Worm (Caenorhabditis elegans) whole organism, L2 larva: ENCODE data around the gene pxmp-4.
A peak's percentile ranks its signal among the peaks of the same experiment; 100 is the strongest.
"Not testable (repeated sequence)": the region's sequence is repeated elsewhere in the genome, so short reads cannot be mapped to it uniquely, and the experiment has no call there.

ENCODE experiments used
- C34F6.9 ChIP-seq: fragments of 150-350 bp; optimal IDR thresholded peaks from 2 replicates; lab custom pipeline; 2014; ENCODE audit warnings: missing biosample characterization, missing genetic modification characterization
- F13H6.1 ChIP-seq: sonication (generic microtip); optimal IDR thresholded peaks from 2 replicates; lab custom pipeline; 2016; ENCODE audit warnings: missing genetic modification characterization, missing compliant biosample characterization
- R02D3.7 ChIP-seq: fragments of 150-350 bp; optimal IDR thresholded peaks from 2 replicates; lab custom pipeline; 2014; ENCODE audit warnings: missing biosample characterization, missing genetic modification characterization
- Y55F3AM.14 ChIP-seq: fragments of 200-800 bp; sonication (Bioruptor generic); optimal IDR thresholded peaks from 2 replicates; lab custom pipeline; 2018; ENCODE audit warnings: mild to moderate bottlenecking, missing genetic modification characterization, missing compliant biosample characterization
- ZK546.5 ChIP-seq: sonication (generic microtip); optimal IDR thresholded peaks from 2 replicates; lab custom pipeline; 2017; ENCODE audit warnings: missing biosample characterization, missing genetic modification characterization
- aly-2 ChIP-seq: fragments of 150-350 bp; optimal IDR thresholded peaks from 2 replicates; lab custom pipeline; 2014; ENCODE audit warnings: missing biosample characterization, missing genetic modification characterization
- ama-1 ChIP-seq: fragments of 150-350 bp; optimal IDR thresholded peaks from 2 replicates; lab custom pipeline; 2018; ENCODE audit warnings: inconsistent platforms
- blmp-1 ChIP-seq: sonication (generic microtip); optimal IDR thresholded peaks from 2 replicates; lab custom pipeline; 2017; ENCODE audit warnings: missing genetic modification characterization, mild to moderate bottlenecking, missing compliant biosample characterization, antibody characterized with exemption, moderate library complexity; ENCODE audit not compliant: insufficient read depth
- ceh-82 ChIP-seq: fragments of 150-350 bp; optimal IDR thresholded peaks from 2 replicates; lab custom pipeline; 2014; ENCODE audit warnings: missing biosample characterization, missing genetic modification characterization
- crh-2 ChIP-seq: sonication (generic microtip); optimal IDR thresholded peaks from 2 replicates; lab custom pipeline; 2017; ENCODE audit warnings: missing biosample characterization, missing genetic modification characterization
- dmd-4 ChIP-seq: sonication (generic microtip); optimal IDR thresholded peaks from 2 replicates; lab custom pipeline; 2017; ENCODE audit warnings: missing biosample characterization, missing genetic modification characterization
- egl-27 ChIP-seq: sonication (generic microtip); optimal IDR thresholded peaks from 3 replicates; lab custom pipeline; 2017; ENCODE audit warnings: missing biosample characterization, missing genetic modification reagents, missing genetic modification characterization
- fos-1 ChIP-seq: fragments of 150-350 bp; optimal IDR thresholded peaks from 2 replicates; lab custom pipeline; 2014; ENCODE audit warnings: missing biosample characterization, missing genetic modification characterization
- gmeb-1 ChIP-seq: fragments of 150-350 bp; optimal IDR thresholded peaks from 2 replicates; lab custom pipeline; 2014; ENCODE audit warnings: missing biosample characterization, missing genetic modification characterization
- lin-11 ChIP-seq: fragments of 150-350 bp; sonication (generic microtip); optimal IDR thresholded peaks from 2 replicates; lab custom pipeline; 2014; ENCODE audit warnings: missing biosample characterization, missing genetic modification characterization, inconsistent platforms, mixed read lengths
- lin-13 ChIP-seq: fragments of 150-350 bp; optimal IDR thresholded peaks from 2 replicates; lab custom pipeline; 2014; ENCODE audit warnings: missing biosample characterization, missing genetic modification reagents, missing genetic modification characterization
- lin-39 ChIP-seq: fragments of 150-350 bp; optimal IDR thresholded peaks from 2 replicates; lab custom pipeline; 2014; ENCODE audit warnings: missing biosample characterization, missing genetic modification reagents, missing genetic modification characterization
- lsy-2 ChIP-seq, 2 experiments: fragments of 150-350 bp in 1 of 2; sonication (generic microtip) in 1 of 2; optimal IDR thresholded peaks; 2 replicates each; lab custom pipeline; 2014 to 2017; ENCODE audit warnings: missing biosample characterization in 2 of 2, missing genetic modification characterization in 2 of 2
- mab-5 ChIP-seq: fragments of 150-350 bp; optimal IDR thresholded peaks from 2 replicates; lab custom pipeline; 2014; ENCODE audit warnings: missing biosample characterization, missing genetic modification characterization
- mbf-1 ChIP-seq: sonication (generic microtip); optimal IDR thresholded peaks from 2 replicates; lab custom pipeline; 2017; ENCODE audit warnings: missing biosample characterization, missing genetic modification characterization
- mdl-1 ChIP-seq, 2 experiments: fragments of 150-350 bp in 1 of 2; sonication (generic microtip) in 1 of 2; optimal IDR thresholded peaks; 2 replicates each; lab custom pipeline; 2017; ENCODE audit warnings: missing biosample characterization in 2 of 2, missing genetic modification characterization in 2 of 2
- nhr-11 ChIP-seq: fragments of 150-350 bp; optimal IDR thresholded peaks from 2 replicates; lab custom pipeline; 2014; ENCODE audit warnings: missing biosample characterization, missing genetic modification characterization
- nhr-129 ChIP-seq: fragments of 150-350 bp; optimal IDR thresholded peaks from 2 replicates; lab custom pipeline; 2014; ENCODE audit warnings: missing biosample characterization, missing genetic modification characterization
- nhr-21 ChIP-seq: fragments of 150-350 bp; optimal IDR thresholded peaks from 2 replicates; lab custom pipeline; 2014; ENCODE audit warnings: missing biosample characterization, missing genetic modification characterization
- nhr-25 ChIP-seq: fragments of 150-350 bp; sonication (generic microtip); optimal IDR thresholded peaks from 3 replicates; lab custom pipeline; 2014; ENCODE audit warnings: missing biosample characterization, missing genetic modification characterization
- nhr-6 ChIP-seq: fragments of 150-350 bp; optimal IDR thresholded peaks from 2 replicates; lab custom pipeline; 2014; ENCODE audit warnings: missing biosample characterization, missing genetic modification characterization
- nhr-77 ChIP-seq: fragments of 150-350 bp; optimal IDR thresholded peaks from 2 replicates; lab custom pipeline; 2014; ENCODE audit warnings: missing biosample characterization, missing genetic modification characterization
- sem-4 ChIP-seq: fragments of 150-350 bp; optimal IDR thresholded peaks from 2 replicates; lab custom pipeline; 2014; ENCODE audit warnings: missing biosample characterization, missing genetic modification reagents, missing genetic modification characterization
- sma-3 ChIP-seq: sonication (generic microtip); optimal IDR thresholded peaks from 2 replicates; lab custom pipeline; 2016; ENCODE audit warnings: missing genetic modification reagents, missing genetic modification characterization, missing compliant biosample characterization
- sma-9 ChIP-seq, 2 experiments: fragments of 150-350 bp in 1 of 2; sonication (generic microtip) in 1 of 2; optimal IDR thresholded peaks; 2 replicates each; lab custom pipeline; 2014 to 2016; ENCODE audit warnings: missing genetic modification characterization in 2 of 2, mild to moderate bottlenecking in 1 of 2, missing biosample characterization in 1 of 2, missing compliant biosample characterization in 1 of 2, missing genetic modification reagents in 1 of 2, moderate library complexity in 1 of 2
- snpc-4 ChIP-seq: fragments of 150-350 bp; optimal IDR thresholded peaks from 2 replicates; lab custom pipeline; 2014; ENCODE audit warnings: missing biosample characterization, missing genetic modification characterization
- unc-55 ChIP-seq: fragments of 150-350 bp; sonication (generic microtip); optimal IDR thresholded peaks from 3 replicates; lab custom pipeline; 2014; ENCODE audit warnings: missing biosample characterization, missing genetic modification reagents, missing genetic modification characterization
- zag-1 ChIP-seq: fragments of 150-350 bp; optimal IDR thresholded peaks from 2 replicates; lab custom pipeline; 2014; ENCODE audit warnings: missing biosample characterization, missing genetic modification characterization
- ztf-1 ChIP-seq: fragments of 200-800 bp; sonication (Bioruptor generic); conservative IDR thresholded peaks from 2 replicates; pipeline ENCODE4 v1.3.6; 2022; ENCODE audit warnings: missing genetic modification characterization, missing compliant biosample characterization
- ztf-11 ChIP-seq: sonication (generic microtip); optimal IDR thresholded peaks from 2 replicates; lab custom pipeline; 2017; ENCODE audit warnings: missing biosample characterization, missing genetic modification characterization
- ztf-4 ChIP-seq: fragments of 150-350 bp; optimal IDR thresholded peaks from 2 replicates; lab custom pipeline; 2014; ENCODE audit warnings: missing biosample characterization, missing genetic modification characterization

Gene pxmp-4

ce11 chrIV:337128-337646 is at the start of gene pxmp-4:
pxmp-4 (minus strand) TSS chrIV:337178.
- TF ChIP-seq egl-27 (tag; lab: Kevin White, UChicago) (no peak), fos-1 (tag; lab: Kevin White, UChicago) (peak; percentile 52)
- TF ChIP-seq, all 48 proteins: peak for 1

ce11 chrIV:386576-386975 is 49.6 kb upstream of the pxmp-4 start, which contains the start of gene T07A9.14:
T07A9.14 (plus strand) TSS chrIV:386699.
- no peak for TF ChIP-seq ztf-11
- no peak for TF ChIP-seq sma-9 (GFP tag; optimal IDR thresholded peaks at IDR 0.05; lab: Kevin White, UChicago)
- TF ChIP-seq sma-9 (tag; optimal IDR thresholded peaks at IDR 0.05; lab: Kevin White, UChicago): no peak
- TF ChIP-seq sem-4 (tag; lab: Kevin White, UChicago): no peak
- no peak for TF ChIP-seq mab-5 (tag; lab: Kevin White, UChicago)
- no peak for TF ChIP-seq aly-2 (tag; lab: Kevin White, UChicago)
- no peak for TF ChIP-seq nhr-25 (tag; lab: Kevin White, UChicago)
- no peak for TF ChIP-seq mbf-1 (tag; lab: Kevin White, UChicago)
- TF ChIP-seq ztf-1 (GFP tag; lab: Robert Waterston, UW): no peak
- no peak for TF ChIP-seq lin-11 (tag; lab: Kevin White, UChicago)
- no peak for TF ChIP-seq nhr-21 (tag; lab: Kevin White, UChicago)
- no peak for TF ChIP-seq dmd-4 (tag; lab: Kevin White, UChicago)
- TF ChIP-seq lsy-2 (tag; optimal IDR thresholded peaks at IDR 0.05; lab: Kevin White, UChicago): no peak
- TF ChIP-seq nhr-11 (tag; lab: Kevin White, UChicago): no peak
- TF ChIP-seq, all 48 proteins: peak for 0

ce11 chrIV:385150-385937 is 48.4 kb upstream of the pxmp-4 start, which contains the start of gene rps-24:
rps-24 (plus strand) TSS chrIV:385887.
- TF ChIP-seq ceh-82 (peak; percentile 51), Y55F3AM.14 (GFP tag; lab: Kevin White, UChicago) (peak; percentile 83), sma-3 (GFP tag; lab: Kevin White, UChicago) (peak; percentile 97), fos-1 (tag; lab: Kevin White, UChicago) (peak; percentile 76), sem-4 (tag; lab: Kevin White, UChicago) (peak; percentile 80), zag-1 (tag; lab: Kevin White, UChicago) (peak; percentile 53), lsy-2 (tag; optimal IDR thresholded peaks at IDR 0.05; lab: Kevin White, UChicago) (peak; percentile 86 to 94), snpc-4 (peak; percentile 64), F13H6.1 (tag; lab: Kevin White, UChicago) (peak; percentile 94), crh-2 (tag; lab: Kevin White, UChicago) (peak; percentile 93), gmeb-1 (tag; lab: Kevin White, UChicago) (peak; percentile 80), mdl-1 (tag; optimal IDR thresholded peaks at IDR 0.05; lab: Kevin White, UChicago) (peak; percentile 0 to 38), egl-27 (tag; lab: Kevin White, UChicago) (peak; percentile 69), sma-9 (GFP tag; optimal IDR thresholded peaks at IDR 0.05; lab: Kevin White, UChicago) (peak; percentile 86), unc-55 (GFP tag; lab: Kevin White, UChicago) (peak; percentile 97), nhr-129 (peak; percentile 95), nhr-6 (peak; percentile 80), ztf-4 (tag; lab: Kevin White, UChicago) (peak; percentile 64), ama-1 (peak; percentile 15), R02D3.7 (tag; lab: Kevin White, UChicago) (peak; percentile 86), mab-5 (tag; lab: Kevin White, UChicago) (peak; percentile 87), lin-13 (GFP tag; lab: Kevin White, UChicago) (peak; percentile 93), ZK546.5 (tag; lab: Kevin White, UChicago) (peak; percentile 65), nhr-21 (tag; lab: Kevin White, UChicago) (peak; percentile 81), lin-39 (tag; lab: Kevin White, UChicago) (peak; percentile 44), nhr-25 (tag; lab: Kevin White, UChicago) (peak; percentile 81), C34F6.9 (tag; lab: Kevin White, UChicago) (peak; percentile 88), nhr-77 (tag; lab: Kevin White, UChicago) (peak; percentile 28), lin-11 (tag; lab: Kevin White, UChicago) (peak; percentile 60), blmp-1 (tag; lab: Kevin White, UChicago) (peak; percentile 49)
- TF ChIP-seq sma-9 (tag; optimal IDR thresholded peaks at IDR 0.05; lab: Kevin White, UChicago): not testable (repeated sequence)
